Fruit fly (Drosophila melanogaster): ENCODE measurements around the gene CG7900.
A peak's percentile ranks its signal among the peaks of the same experiment; 100 is the strongest.

CG7900 gene

dm6 chr3R:8119457-8120337 lies 25.8 kb downstream of the CG7900 start (continued):
- TF ChIP-seq Ada2b (GFP tag; IDR thresholded peaks at IDR 0.05) = peak; percentile 66
- peak; percentile 86 for TF ChIP-seq Ptx1 (GFP tag; IDR thresholded peaks at IDR 0.05)
- TF ChIP-seq CG5180 (GFP tag; optimal IDR thresholded peaks at IDR 0.05) = peak; percentile 25
- peak; percentile 74 for TF ChIP-seq CG10543 (GFP tag; optimal IDR thresholded peaks at IDR 0.05)
- no peak for TF ChIP-seq CG9797 (GFP tag; optimal IDR thresholded peaks at IDR 0.05)
- TF ChIP-seq C15 (GFP tag; IDR thresholded peaks at IDR 0.05) = 0 out of 3 replicates have a peak, but pooled peaks have one; percentile 17
- TF ChIP-seq CG11560 (tag; IDR thresholded peaks at IDR 0.05) = peak; percentile 43; the same call in 2 of the 3 replicates
- TF ChIP-seq jumu (GFP tag; optimal IDR thresholded peaks at IDR 0.05) = no peak
- no peak for TF ChIP-seq Vsx1 (GFP tag; optimal IDR thresholded peaks at IDR 0.05)
- TF ChIP-seq zen (tag; optimal IDR thresholded peaks at IDR 0.05) = peak; percentile 36
- TF ChIP-seq hb (GFP tag; IDR thresholded peaks at IDR 0.05; ENCODE audit: partially characterized antibody) = no peak
- 0 out of 2 replicates have a peak, but pooled peaks have one; percentile 41 for TF ChIP-seq ara (GFP tag; IDR thresholded peaks at IDR 0.05)
- TF ChIP-seq chinmo (GFP tag; IDR thresholded peaks at IDR 0.05; ENCODE audit: partially characterized antibody) = peak; percentile 96
- TF ChIP-seq lab (GFP tag; optimal IDR thresholded peaks at IDR 0.05) = peak; percentile 77
- peak; percentile 64 for TF ChIP-seq CG17385 (GFP tag; optimal IDR thresholded peaks at IDR 0.05)
- no peak for TF ChIP-seq Elba2 (GFP tag; optimal IDR thresholded peaks at IDR 0.05)
- TF ChIP-seq croc (GFP tag; conservative IDR thresholded peaks at IDR 0.05) = peak; percentile 25; the same call in 2 of the 3 replicates
- peak; percentile 38 for TF ChIP-seq kni (GFP tag; optimal IDR thresholded peaks at IDR 0.05)
- peak; percentile 82 for TF ChIP-seq CG7839 (tag; optimal IDR thresholded peaks at IDR 0.05)
- TF ChIP-seq CG4282 (GFP tag; optimal IDR thresholded peaks at IDR 0.05) = no peak
- peak; percentile 83 for TF ChIP-seq CG34376 (GFP tag; optimal IDR thresholded peaks at IDR 0.05)
- TF ChIP-seq pita (GFP tag; optimal IDR thresholded peaks at IDR 0.05) = no peak
- no peak for TF ChIP-seq CG16813 (GFP tag; IDR thresholded peaks at IDR 0.05; ENCODE audit: partially characterized antibody)
- TF ChIP-seq CG10431 (GFP tag; optimal IDR thresholded peaks at IDR 0.05) = peak; percentile 5
- TF ChIP-seq CG12744 (GFP tag; optimal IDR thresholded peaks at IDR 0.05) = no peak
- TF ChIP-seq CG10654 (GFP tag; optimal IDR thresholded peaks at IDR 0.05) = peak; percentile 9
- TF ChIP-seq CG17829 (tag; optimal IDR thresholded peaks at IDR 0.05) = peak; percentile 43
- no peak for TF ChIP-seq CG7987 (GFP tag; optimal IDR thresholded peaks at IDR 0.05)
- TF ChIP-seq CG32772 (GFP tag; IDR thresholded peaks at IDR 0.05) = peak; percentile 64
- TF ChIP-seq CG2116 (GFP tag; optimal IDR thresholded peaks at IDR 0.05) = no peak
- TF ChIP-seq CG7928 (GFP tag; optimal IDR thresholded peaks at IDR 0.05) = peak; percentile 36
- TF ChIP-seq sob (GFP tag; IDR thresholded peaks at IDR 0.05) = peak; percentile 69
- TF ChIP-seq ato (GFP tag; IDR thresholded peaks at IDR 0.05; ENCODE audit: partially characterized antibody) = no peak
- TF ChIP-seq dysf (GFP tag; IDR thresholded peaks at IDR 0.05) = peak; percentile 78
- no peak for TF ChIP-seq CG4404 (GFP tag; IDR thresholded peaks at IDR 0.05)
- peak; percentile 84 for TF ChIP-seq exex (tag; optimal IDR thresholded peaks at IDR 0.05)
- no peak for TF ChIP-seq CG42726 (GFP tag; IDR thresholded peaks at IDR 0.05; ENCODE audit: partially characterized antibody)
- no peak for TF ChIP-seq usp (GFP tag; optimal IDR thresholded peaks at IDR 0.05)
- no peak for TF ChIP-seq dati (GFP tag; IDR thresholded peaks at IDR 0.05)
- peak; percentile 44 for TF ChIP-seq ssp (GFP tag; IDR thresholded peaks at IDR 0.05)
- TF ChIP-seq bowl (GFP tag; IDR thresholded peaks at IDR 0.05) = no peak
- TF ChIP-seq mld (GFP tag; IDR thresholded peaks at IDR 0.05; ENCODE audit: partially characterized antibody) = no peak
- TF ChIP-seq Jarid2 (GFP tag; optimal IDR thresholded peaks at IDR 0.05) = peak; percentile 5
- no peak for TF ChIP-seq CG30431 (GFP tag; optimal IDR thresholded peaks at IDR 0.05)
- TF ChIP-seq CG17802 (tag; optimal IDR thresholded peaks at IDR 0.05) = no peak
- TF ChIP-seq CG17328 (GFP tag; IDR thresholded peaks at IDR 0.05) = peak; percentile 25; the same call in 1 of the 2 replicates
- no peak for TF ChIP-seq Doc3 (GFP tag; IDR thresholded peaks at IDR 0.05; ENCODE audit: partially characterized antibody)
- peak; percentile 56 for TF ChIP-seq CG10366 (GFP tag; IDR thresholded peaks at IDR 0.05)

Data from whole organism, embryonic.